Fruit fly (Drosophila melanogaster) whole organism, wandering third instar larva: Measurements from ENCODE around the gene CG9757.

Experiments used
- Hr83 ChIP-seq: fragments of 200-300 bp; sonication (Bioruptor generic); optimal IDR thresholded peaks from 2 replicates; lab custom pipeline; 2016; ENCODE audit warnings: missing biosample characterization, mild to moderate bottlenecking, missing genetic modification characterization, moderate library complexity; ENCODE audit not compliant: poor library complexity, severe bottlenecking
- Jra ChIP-seq: sonication (Bioruptor generic); optimal IDR thresholded peaks from 2 replicates; lab custom pipeline; 2016; ENCODE audit warnings: missing biosample characterization, missing genetic modification characterization
- Mio ChIP-seq: sonication (Bioruptor generic); optimal IDR thresholded peaks from 2 replicates; lab custom pipeline; 2016; ENCODE audit warnings: missing biosample characterization, missing genetic modification characterization
- Myc ChIP-seq: fragments of >200 bp; optimal IDR thresholded peaks from 2 replicates; lab custom pipeline; 2017
- OdsH ChIP-seq: fragments of 200-800 bp; sonication (Bioruptor generic); optimal IDR thresholded peaks from 2 replicates; lab custom pipeline; 2016; ENCODE audit warnings: missing biosample characterization, mild to moderate bottlenecking, missing genetic modification characterization
- dmrt93B ChIP-seq: fragments of 200-800 bp; sonication (Bioruptor generic); optimal IDR thresholded peaks from 2 replicates; lab custom pipeline; 2018; ENCODE audit warnings: missing biosample characterization, mild to moderate bottlenecking, missing genetic modification characterization
- jim ChIP-seq: fragments of 175-275, 200-325 bp; sonication (Bioruptor generic); optimal IDR thresholded peaks from 2 replicates; lab custom pipeline; 2016; ENCODE audit warnings: missing biosample characterization, mild to moderate bottlenecking, missing genetic modification characterization
- pan ChIP-seq: fragments of >200 bp; optimal IDR thresholded peaks from 2 replicates; lab custom pipeline; 2017
- psq ChIP-seq: fragments of 200-800 bp; sonication (Bioruptor generic); optimal IDR thresholded peaks from 3 replicates; lab custom pipeline; 2017; ENCODE audit warnings: missing biosample characterization, mild to moderate bottlenecking, missing genetic modification characterization, moderate library complexity
- usp ChIP-seq: fragments of >200 bp; optimal IDR thresholded peaks from 2 replicates; lab custom pipeline; 2017; ENCODE audit warnings: missing biosample characterization, missing genetic modification characterization

- TF ChIP-seq Jra (GFP tag; lab: Kevin White, UChicago) (no peak), Mio (GFP tag; lab: Kevin White, UChicago) (no peak), psq (GFP tag; lab: Kevin White, UChicago) (no peak), dmrt93B (GFP tag; lab: Kevin White, UChicago) (no peak), OdsH (GFP tag; lab: Kevin White, UChicago) (no peak), pan (lab: Kevin White, UChicago) (no peak), Myc (lab: Kevin White, UChicago) (no peak), jim (no peak), Hr83 (no peak), usp (GFP tag; lab: Kevin White, UChicago) (no peak)
Measured at dm6 chr3R:13631642-13632041, 19.4 kb upstream of the CG9757 start, which contains the start of gene CG10841.
